Worm (Caenorhabditis elegans) whole organism, L3 larva: Measurements from ENCODE around the gene svh-11.

Experiments
- R02D3.7 ChIP-seq: fragments of 150-350 bp; optimal IDR thresholded peaks from 2 replicates; lab custom pipeline; 2014; ENCODE audit warnings: missing biosample characterization, missing genetic modification characterization
- ceh-16 ChIP-seq: sonication (generic microtip); optimal IDR thresholded peaks from 2 replicates; lab custom pipeline; 2017; ENCODE audit warnings: missing biosample characterization, missing genetic modification characterization
- ceh-28 ChIP-seq: fragments of 150-350 bp; optimal IDR thresholded peaks from 2 replicates; lab custom pipeline; 2014; ENCODE audit warnings: missing biosample characterization, missing genetic modification reagents, missing genetic modification characterization
- ceh-9 ChIP-seq: sonication (generic microtip); optimal IDR thresholded peaks from 2 replicates; lab custom pipeline; 2018; ENCODE audit warnings: missing biosample characterization, missing genetic modification characterization
- daf-12 ChIP-seq: fragments of 150-350 bp; optimal IDR thresholded peaks from 2 replicates; lab custom pipeline; 2014; ENCODE audit warnings: missing biosample characterization, missing genetic modification reagents, missing genetic modification characterization
- egl-27 ChIP-seq: sonication (generic microtip); optimal IDR thresholded peaks from 4 replicates; lab custom pipeline; 2017; ENCODE audit warnings: missing biosample characterization, missing genetic modification reagents, missing genetic modification characterization
- elt-1 ChIP-seq: fragments of 150-350 bp; optimal IDR thresholded peaks from 2 replicates; lab custom pipeline; 2014; ENCODE audit warnings: missing biosample characterization, missing genetic modification characterization
- elt-2 ChIP-seq: sonication (generic microtip); optimal IDR thresholded peaks from 2 replicates; lab custom pipeline; 2016; ENCODE audit warnings: missing genetic modification reagents, mild to moderate bottlenecking, missing genetic modification characterization, missing compliant biosample characterization
- elt-3 ChIP-seq, 3 experiments: fragments of 150-350 bp in 1 of 3; sonication (generic microtip) in 2 of 3; optimal IDR thresholded peaks; 2 replicates in 2 of 3; 4 replicates in 1 of 3; lab custom pipeline; 2014 to 2017; ENCODE audit warnings: missing biosample characterization in 3 of 3, missing genetic modification characterization in 3 of 3
- eor-1 ChIP-seq, 2 experiments: fragments of 150-350 bp; optimal IDR thresholded peaks; 2 replicates each; lab custom pipeline; 2014 to 2018; ENCODE audit warnings: missing biosample characterization in 2 of 2, missing genetic modification characterization in 2 of 2
- fkh-10 ChIP-seq: sonication (generic microtip); optimal IDR thresholded peaks from 2 replicates; lab custom pipeline; 2017; ENCODE audit warnings: missing biosample characterization, missing genetic modification reagents, missing genetic modification characterization
- fkh-2 ChIP-seq: fragments of 150-350 bp; optimal IDR thresholded peaks from 2 replicates; lab custom pipeline; 2014; ENCODE audit warnings: missing biosample characterization, missing genetic modification reagents, missing genetic modification characterization
- fos-1 ChIP-seq: fragments of 150-350 bp; optimal IDR thresholded peaks from 2 replicates; lab custom pipeline; 2014; ENCODE audit warnings: missing biosample characterization, missing genetic modification characterization
- hmg-11 ChIP-seq: sonication (generic microtip); optimal IDR thresholded peaks from 2 replicates; lab custom pipeline; 2016; ENCODE audit warnings: missing genetic modification characterization, missing compliant biosample characterization
- jun-1 ChIP-seq: fragments of 150-350 bp; optimal IDR thresholded peaks from 2 replicates; lab custom pipeline; 2014; ENCODE audit warnings: missing biosample characterization, missing genetic modification reagents, missing genetic modification characterization
- lin-15B ChIP-seq: fragments of 150-350 bp; optimal IDR thresholded peaks from 2 replicates; lab custom pipeline; 2014; ENCODE audit warnings: missing biosample characterization, missing genetic modification characterization
- lin-39 ChIP-seq: fragments of 150-350 bp; optimal IDR thresholded peaks from 2 replicates; lab custom pipeline; 2018; ENCODE audit warnings: missing biosample characterization, missing genetic modification reagents, missing genetic modification characterization
- mdl-1 ChIP-seq: fragments of 150-350 bp; optimal IDR thresholded peaks from 2 replicates; lab custom pipeline; 2014; ENCODE audit warnings: missing biosample characterization, missing genetic modification characterization
- nfya-1 ChIP-seq: sonication (generic microtip); optimal IDR thresholded peaks from 2 replicates; lab custom pipeline; 2017; ENCODE audit warnings: missing genetic modification characterization, mild to moderate bottlenecking, missing compliant biosample characterization, antibody characterized with exemption, moderate library complexity; ENCODE audit not compliant: insufficient read depth
- nhr-12 ChIP-seq: fragments of 150-350 bp; optimal IDR thresholded peaks from 2 replicates; lab custom pipeline; 2014; ENCODE audit warnings: missing biosample characterization, missing genetic modification characterization
- nhr-23 ChIP-seq: fragments of 150-350 bp; optimal IDR thresholded peaks from 2 replicates; lab custom pipeline; 2014; ENCODE audit warnings: missing biosample characterization, missing genetic modification reagents, missing genetic modification characterization
- nhr-237 ChIP-seq: fragments of 150-350 bp; optimal IDR thresholded peaks from 2 replicates; lab custom pipeline; 2014; ENCODE audit warnings: missing biosample characterization, missing genetic modification characterization
- nhr-43 ChIP-seq: sonication (generic microtip); optimal IDR thresholded peaks from 2 replicates; lab custom pipeline; 2016; ENCODE audit warnings: mild to moderate bottlenecking, missing genetic modification characterization, missing compliant biosample characterization; ENCODE audit not compliant: poor library complexity, severe bottlenecking
- nhr-67 ChIP-seq: fragments of 150-350 bp; optimal IDR thresholded peaks from 2 replicates; lab custom pipeline; 2014; ENCODE audit warnings: missing biosample characterization, missing genetic modification characterization
- nhr-76 ChIP-seq: fragments of 150-350 bp; sonication (generic microtip); optimal IDR thresholded peaks from 5 replicates; lab custom pipeline; 2014; ENCODE audit warnings: missing biosample characterization, missing genetic modification characterization
- nhr-77 ChIP-seq: fragments of 150-350 bp; optimal IDR thresholded peaks from 2 replicates; lab custom pipeline; 2014; ENCODE audit warnings: missing biosample characterization, missing genetic modification characterization
- pha-4 ChIP-seq: fragments of 150-350 bp; optimal IDR thresholded peaks from 2 replicates; lab custom pipeline; 2014; ENCODE audit warnings: missing biosample characterization, missing genetic modification reagents, missing genetic modification characterization
- pqm-1 ChIP-seq: fragments of 150-350 bp; optimal IDR thresholded peaks from 2 replicates; lab custom pipeline; 2017; ENCODE audit warnings: missing biosample characterization, missing genetic modification characterization, inconsistent platforms
- sea-2 ChIP-seq: fragments of 150-350 bp; sonication (generic microtip); optimal IDR thresholded peaks from 4 replicates; lab custom pipeline; 2014; ENCODE audit warnings: missing biosample characterization, missing genetic modification reagents, missing genetic modification characterization
- skn-1 ChIP-seq: fragments of 150-350 bp; optimal IDR thresholded peaks from 2 replicates; lab custom pipeline; 2014; ENCODE audit warnings: missing biosample characterization, missing genetic modification characterization
- tbx-2 ChIP-seq: sonication (generic microtip); optimal IDR thresholded peaks from 2 replicates; lab custom pipeline; 2016; ENCODE audit warnings: mild to moderate bottlenecking, missing genetic modification characterization, missing compliant biosample characterization
- unc-39 ChIP-seq: sonication (generic microtip); optimal IDR thresholded peaks from 4 replicates; lab custom pipeline; 2017; ENCODE audit warnings: missing biosample characterization, missing genetic modification characterization
- ztf-11 ChIP-seq: fragments of 150-350 bp; optimal IDR thresholded peaks from 2 replicates; lab custom pipeline; 2014; ENCODE audit warnings: missing biosample characterization, missing genetic modification characterization

svh-11 gene

ce11 chrV:2233177-2233576 lies 26.3 kb downstream of the svh-11 start, which contains the start of gene nhr-96:
Gene nhr-96 (plus strand): TSS chrV:2233477.
- TF ChIP-seq tbx-2 (tag; lab: Kevin White, UChicago) (no peak), egl-27 (tag; lab: Kevin White, UChicago) (no peak), fos-1 (tag; lab: Kevin White, UChicago) (no peak), hmg-11 (tag; lab: Kevin White, UChicago) (no peak), nhr-237 (tag; lab: Kevin White, UChicago) (no peak), nhr-12 (no peak), ceh-16 (tag; lab: Kevin White, UChicago) (no peak), elt-1 (no peak), ceh-9 (tag; lab: Kevin White, UChicago) (no peak), fkh-2 (tag; lab: Kevin White, UChicago) (no peak), mdl-1 (no peak), daf-12 (tag; lab: Kevin White, UChicago) (no peak), nhr-67 (no peak), fkh-10 (GFP tag; lab: Kevin White, UChicago) (no peak), unc-39 (no peak), R02D3.7 (tag; lab: Kevin White, UChicago) (no peak), lin-39 (no peak), ztf-11 (tag; lab: Kevin White, UChicago) (no peak), skn-1 (tag; lab: Kevin White, UChicago) (no peak)

- TF ChIP-seq pha-4 (tag; lab: Kevin White, UChicago) (peak; percentile 39), mdl-1 (no peak), elt-2 (tag; lab: Kevin White, UChicago) (peak; percentile 43), nfya-1 (tag; lab: Kevin White, UChicago) (peak; percentile 38), hmg-11 (tag; lab: Kevin White, UChicago) (peak; percentile 47), jun-1 (peak; percentile 25), pqm-1 (peak; percentile 63), elt-3 (tag; optimal IDR thresholded peaks at IDR 0.05; lab: Kevin White, UChicago) (no peak)
Observed at ce11 chrV:2235848-2236247, 28.9 kb downstream of the svh-11 start, which contains the start of gene cyp-33C4. Gene cyp-33C4 (plus strand): TSS chrV:2236140.

ce11 chrV:2238012-2238411 lies 31.1 kb downstream of the svh-11 start:
- TF ChIP-seq nhr-23 (tag; lab: Kevin White, UChicago) (no peak), tbx-2 (tag; lab: Kevin White, UChicago) (no peak), pha-4 (tag; lab: Kevin White, UChicago) (peak; percentile 57), pqm-1 (peak; percentile 8), elt-2 (tag; lab: Kevin White, UChicago) (peak; percentile 26)

ce11 chrV:2242630-2243029 lies 35.7 kb downstream of the svh-11 start, which contains the start of gene cyp-33C3:
Gene cyp-33C3 (plus strand): TSS chrV:2242778.
- peak; percentile 18 for TF ChIP-seq elt-2 (tag; lab: Kevin White, UChicago)
- no peak for TF ChIP-seq elt-1
- no peak for TF ChIP-seq nhr-77 (tag; lab: Kevin White, UChicago)
- no peak for TF ChIP-seq mdl-1

- no peak for TF ChIP-seq lin-15B (tag; lab: Kevin White, UChicago)
- no peak for TF ChIP-seq nhr-76 (tag; lab: Kevin White, UChicago)
- no peak for TF ChIP-seq sea-2
- TF ChIP-seq eor-1 (tag; optimal IDR thresholded peaks at IDR 0.05; lab: Kevin White, UChicago): no peak
- TF ChIP-seq pqm-1: peak; percentile 42
- TF ChIP-seq ceh-28 (tag; lab: Kevin White, UChicago): peak; percentile 46
- TF ChIP-seq lin-39: no peak
- no peak for TF ChIP-seq nhr-43 (tag; lab: Kevin White, UChicago)
- no peak for TF ChIP-seq mdl-1
- peak; percentile 77 for TF ChIP-seq pha-4 (tag; lab: Kevin White, UChicago)
- TF ChIP-seq elt-2 (tag; lab: Kevin White, UChicago): peak; percentile 36
- TF ChIP-seq nhr-23 (tag; lab: Kevin White, UChicago): peak; percentile 18
Observed at ce11 chrV:2244751-2245150, 37.9 kb downstream of the svh-11 start, which contains the start of gene cyp-33C5. Gene cyp-33C5 (plus strand): TSS chrV:2245004.
